Fruit fly (Drosophila melanogaster): ENCODE results near the gene Muc11A.

- TF ChIP-seq Pif1B (GFP tag; optimal IDR thresholded peaks at IDR 0.05), result no peak
- no peak for TF ChIP-seq CG9948 (tag; optimal IDR thresholded peaks at IDR 0.05)
- no peak for TF ChIP-seq CG4496 (GFP tag; IDR thresholded peaks at IDR 0.05)
- TF ChIP-seq CG13204 (GFP tag; optimal IDR thresholded peaks at IDR 0.05), result no peak
- no peak for TF ChIP-seq EcR (GFP tag; optimal IDR thresholded peaks at IDR 0.05)
- TF ChIP-seq CG15710 (tag; optimal IDR thresholded peaks at IDR 0.05), result no peak
- no peak for TF ChIP-seq Snoo (tag; optimal IDR thresholded peaks at IDR 0.05)
- no peak for TF ChIP-seq CG14655 (GFP tag; optimal IDR thresholded peaks at IDR 0.05)
- no peak for TF ChIP-seq D1 (tag; optimal IDR thresholded peaks at IDR 0.05)
- TF ChIP-seq CG32121 (GFP tag; IDR thresholded peaks at IDR 0.05), result no peak
- TF ChIP-seq CG8159 (tag; optimal IDR thresholded peaks at IDR 0.05), result no peak
- TF ChIP-seq fd96Ca (GFP tag; IDR thresholded peaks at IDR 0.05), result no peak
Measured at dm6 chrX:12085694-12086093, 26.1 kb downstream of the Muc11A start.
